Fruit fly (Drosophila melanogaster) whole organism, embryonic: ENCODE results near the gene CG4467.

Experiments used
- Antp ChIP-seq: fragments of 200-800 bp; sonication (Bioruptor generic); optimal IDR thresholded peaks from 3 replicates; lab custom pipeline; 2016; ENCODE audit warnings: missing biosample characterization, missing genetic modification characterization
- Atf3 ChIP-seq: fragments of 200-800 bp; sonication (Bioruptor generic); optimal IDR thresholded peaks from 3 replicates; lab custom pipeline; 2016; ENCODE audit warnings: missing biosample characterization, missing genetic modification characterization
- BEAF-32 ChIP-seq: fragments of 200-800 bp; sonication (Bioruptor generic); optimal IDR thresholded peaks from 3 replicates; lab custom pipeline; 2017; ENCODE audit warnings: missing biosample characterization, missing genetic modification characterization, mild to moderate bottlenecking, moderate library complexity, missing genetic modification reagents
- CG10565 ChIP-seq: fragments of 200-800 bp; sonication (Bioruptor generic); optimal IDR thresholded peaks from 3 replicates; lab custom pipeline; 2016; ENCODE audit warnings: missing biosample characterization, mild to moderate bottlenecking, missing genetic modification characterization
- CG11093 ChIP-seq: fragments of 200-800 bp; sonication (Bioruptor generic); IDR thresholded peaks from 3 replicates; pipeline ENCODE4 v1.3.6; 2022; ENCODE audit warnings: missing biosample characterization, missing genetic modification characterization
- CG12942 ChIP-seq: fragments of 200-800 bp; sonication (Bioruptor generic); optimal IDR thresholded peaks from 3 replicates; lab custom pipeline; 2016; ENCODE audit warnings: missing biosample characterization, missing genetic modification characterization
- CG14014 ChIP-seq: fragments of 200-800 bp; sonication (Bioruptor generic); IDR thresholded peaks from 2 replicates; pipeline ENCODE4 v1.3.6; 2022; ENCODE audit warnings: missing biosample characterization, missing genetic modification characterization
- CG14667 ChIP-seq: fragments of 200-800 bp; sonication (Bioruptor generic); IDR thresholded peaks from 2 replicates; pipeline ENCODE4 v1.3.6; 2022; ENCODE audit warnings: missing biosample characterization, missing genetic modification characterization
- CG14965 ChIP-seq: fragments of 200-800 bp; sonication (Bioruptor generic); optimal IDR thresholded peaks from 2 replicates; lab custom pipeline; 2016; ENCODE audit warnings: missing biosample characterization, missing genetic modification characterization, borderline replicate concordance
- CG15479 ChIP-seq: fragments of 200-800 bp; sonication (Bioruptor generic); optimal IDR thresholded peaks from 3 replicates; lab custom pipeline; 2019; ENCODE audit warnings: missing biosample characterization, mild to moderate bottlenecking, missing genetic modification characterization, moderate library complexity
- CG17359 ChIP-seq: fragments of 200-800 bp; sonication (Bioruptor generic); optimal IDR thresholded peaks from 3 replicates; lab custom pipeline; 2018; ENCODE audit warnings: missing biosample characterization, mild to moderate bottlenecking, missing genetic modification characterization, moderate library complexity
- CG2120 ChIP-seq: fragments of 200-800 bp; sonication (Bioruptor generic); optimal IDR thresholded peaks from 3 replicates; lab custom pipeline; 2016; ENCODE audit warnings: missing biosample characterization, missing genetic modification characterization
- CG32772 ChIP-seq: fragments of 200-800 bp; sonication (Bioruptor generic); IDR thresholded peaks from 2 replicates; pipeline ENCODE4 v1.3.6; 2022; ENCODE audit warnings: missing biosample characterization, missing genetic modification characterization
- CG5180 ChIP-seq: fragments of 200-800 bp; sonication (Bioruptor generic); optimal IDR thresholded peaks from 3 replicates; lab custom pipeline; 2017; ENCODE audit warnings: missing biosample characterization, missing genetic modification characterization, mild to moderate bottlenecking, moderate library complexity, missing genetic modification reagents
- CG6254 ChIP-seq: fragments of 200-800 bp; sonication (Bioruptor generic); optimal IDR thresholded peaks from 3 replicates; lab custom pipeline; 2017; ENCODE audit warnings: mild to moderate bottlenecking, missing biosample characterization, missing genetic modification reagents, missing genetic modification characterization
- CG6689 ChIP-seq: fragments of 200-800 bp; sonication (Bioruptor generic); IDR thresholded peaks from 2 replicates; pipeline ENCODE4 v1.3.6; 2022; ENCODE audit warnings: missing biosample characterization, missing genetic modification characterization
- CG7963 ChIP-seq: fragments of 200-800 bp; sonication (Bioruptor generic); IDR thresholded peaks from 3 replicates; pipeline ENCODE4 v1.3.6; 2022; ENCODE audit warnings: missing biosample characterization, missing genetic modification characterization; ENCODE audit not compliant: partially characterized antibody
- CG9797 ChIP-seq: fragments of 200-800 bp; sonication (Bioruptor generic); optimal IDR thresholded peaks from 3 replicates; lab custom pipeline; 2018; ENCODE audit warnings: missing biosample characterization, mild to moderate bottlenecking, missing genetic modification characterization
- CTCF ChIP-seq: fragments of 200-800 bp; sonication (Bioruptor generic); optimal IDR thresholded peaks from 2 replicates; lab custom pipeline; 2017; ENCODE audit warnings: missing biosample characterization, mild to moderate bottlenecking, missing genetic modification characterization, moderate library complexity
- Deaf1 ChIP-seq: fragments of 200-800 bp; optimal IDR thresholded peaks from 3 replicates; lab custom pipeline; 2019; ENCODE audit warnings: missing biosample characterization, mild to moderate bottlenecking, missing genetic modification characterization, moderate library complexity
- Doc2 ChIP-seq: fragments of 200-800 bp; sonication (Bioruptor generic); IDR thresholded peaks from 2 replicates; pipeline ENCODE4 v1.3.6; 2022; ENCODE audit warnings: missing biosample characterization, missing genetic modification characterization
- Drgx ChIP-seq: fragments of 200-800 bp; sonication (Bioruptor generic); IDR thresholded peaks from 2 replicates; pipeline ENCODE4 v1.3.6; 2022; ENCODE audit warnings: missing biosample characterization, missing genetic modification characterization
- Gug ChIP-seq: fragments of 200-800 bp; sonication (Bioruptor generic); IDR thresholded peaks from 4 replicates; pipeline ENCODE4 v1.3.6; 2022; ENCODE audit warnings: missing biosample characterization, missing genetic modification characterization
- H15 ChIP-seq: fragments of 200-800 bp; sonication (Bioruptor generic); IDR thresholded peaks from 3 replicates; pipeline ENCODE4 v1.3.6; 2022; ENCODE audit warnings: missing biosample characterization, missing genetic modification characterization
- Hey ChIP-seq: fragments of 200-800 bp; sonication (Bioruptor generic); optimal IDR thresholded peaks from 3 replicates; lab custom pipeline; 2018; ENCODE audit warnings: missing biosample characterization, mild to moderate bottlenecking, missing genetic modification characterization
- Hmx ChIP-seq: fragments of 200-800 bp; sonication (Bioruptor generic); optimal IDR thresholded peaks from 2 replicates; lab custom pipeline; 2016; ENCODE audit warnings: missing biosample characterization, missing genetic modification characterization
- Hsf ChIP-seq: fragments of 200-800 bp; sonication (Bioruptor generic); optimal IDR thresholded peaks from 3 replicates; lab custom pipeline; 2016; ENCODE audit warnings: missing biosample characterization, missing genetic modification characterization
- Lhr ChIP-seq: fragments of 200-800 bp; sonication (Bioruptor generic); optimal IDR thresholded peaks from 3 replicates; lab custom pipeline; 2017; ENCODE audit warnings: mild to moderate bottlenecking, missing biosample characterization, missing genetic modification reagents, missing genetic modification characterization
- Meics ChIP-seq: fragments of 200-800 bp; sonication (Bioruptor generic); optimal IDR thresholded peaks from 2 replicates; lab custom pipeline; 2017; ENCODE audit warnings: missing biosample characterization, mild to moderate bottlenecking, missing genetic modification characterization
- NC2β ChIP-seq: fragments of 200-800 bp; sonication (Bioruptor generic); optimal IDR thresholded peaks from 2 replicates; lab custom pipeline; 2016; ENCODE audit warnings: missing biosample characterization, missing genetic modification characterization
- PHDP ChIP-seq: fragments of 200-800 bp; sonication (Bioruptor generic); optimal IDR thresholded peaks from 3 replicates; lab custom pipeline; 2018; ENCODE audit warnings: missing biosample characterization, mild to moderate bottlenecking, missing genetic modification characterization, moderate library complexity
- Sry-δ ChIP-seq: fragments of 200-800 bp; sonication (Bioruptor generic); optimal IDR thresholded peaks from 2 replicates; lab custom pipeline; 2016; ENCODE audit warnings: missing biosample characterization, missing genetic modification characterization
- Vsx1 ChIP-seq: fragments of 200-800 bp; sonication (Bioruptor generic); optimal IDR thresholded peaks from 2 replicates; lab custom pipeline; 2017; ENCODE audit warnings: missing biosample characterization, mild to moderate bottlenecking, missing genetic modification characterization, missing genetic modification reagents
- Xrp1 ChIP-seq: fragments of 200-800 bp; sonication (Bioruptor generic); IDR thresholded peaks from 2 replicates; pipeline ENCODE4 v1.3.6; 2022; ENCODE audit warnings: missing biosample characterization, missing genetic modification characterization
- da ChIP-seq: fragments of 200-800 bp; sonication (Bioruptor generic); optimal IDR thresholded peaks from 2 replicates; lab custom pipeline; 2016; ENCODE audit warnings: missing biosample characterization, missing genetic modification characterization
- emc ChIP-seq: fragments of 200-800 bp; sonication (Bioruptor generic); optimal IDR thresholded peaks from 2 replicates; lab custom pipeline; 2016; ENCODE audit warnings: missing biosample characterization, missing genetic modification characterization
- ems ChIP-seq: fragments of 200-800 bp; sonication (Bioruptor generic); optimal IDR thresholded peaks from 3 replicates; lab custom pipeline; 2016; ENCODE audit warnings: missing biosample characterization, missing genetic modification characterization
- exex ChIP-seq: fragments of 200-800 bp; sonication (Bioruptor generic); optimal IDR thresholded peaks from 4 replicates; lab custom pipeline; 2018; ENCODE audit warnings: missing biosample characterization, mild to moderate bottlenecking, missing genetic modification characterization, moderate library complexity
- gcm2 ChIP-seq: fragments of 200-800 bp; sonication (Bioruptor generic); optimal IDR thresholded peaks from 2 replicates; lab custom pipeline; 2016; ENCODE audit warnings: missing biosample characterization, missing genetic modification characterization
- grn ChIP-seq: fragments of 200-800 bp; sonication (Bioruptor generic); optimal IDR thresholded peaks from 3 replicates; lab custom pipeline; 2017; ENCODE audit warnings: missing biosample characterization, missing genetic modification characterization
- gsb ChIP-seq: fragments of 200-800 bp; sonication (Bioruptor generic); IDR thresholded peaks from 2 replicates; pipeline ENCODE4 v1.3.6; 2022; ENCODE audit warnings: missing biosample characterization, missing genetic modification characterization
- ham ChIP-seq: fragments of 200-800 bp; sonication (Bioruptor generic); IDR thresholded peaks from 2 replicates; pipeline ENCODE4 v1.3.6; 2022; ENCODE audit warnings: missing biosample characterization, missing genetic modification characterization
- jing ChIP-seq: fragments of 200-800 bp; sonication (Bioruptor generic); optimal IDR thresholded peaks from 2 replicates; lab custom pipeline; 2018; ENCODE audit warnings: missing biosample characterization, mild to moderate bottlenecking, missing genetic modification characterization
- mld ChIP-seq: fragments of 200-800 bp; sonication (Bioruptor generic); IDR thresholded peaks from 3 replicates; pipeline ENCODE4 v1.3.6; 2022; ENCODE audit warnings: missing biosample characterization, missing genetic modification characterization; ENCODE audit not compliant: partially characterized antibody
- nau ChIP-seq: fragments of 200-800 bp; sonication (Bioruptor generic); optimal IDR thresholded peaks from 3 replicates; lab custom pipeline; 2017; ENCODE audit warnings: missing biosample characterization, mild to moderate bottlenecking, missing genetic modification characterization, missing genetic modification reagents
- ranshi ChIP-seq: fragments of 200-800 bp; sonication (Bioruptor generic); IDR thresholded peaks from 2 replicates; pipeline ENCODE4 v1.3.6; 2022; ENCODE audit warnings: missing biosample characterization, missing genetic modification characterization
- run ChIP-seq: fragments of 200-800 bp; sonication (Bioruptor generic); optimal IDR thresholded peaks from 3 replicates; lab custom pipeline; 2018; ENCODE audit warnings: missing biosample characterization, mild to moderate bottlenecking, missing genetic modification characterization
- sim ChIP-seq: fragments of 200-800 bp; sonication (Bioruptor generic); IDR thresholded peaks from 2 replicates; pipeline ENCODE4 v1.3.6; 2022; ENCODE audit warnings: missing biosample characterization, missing genetic modification characterization
- slp2 ChIP-seq: fragments of 200-800 bp; sonication (Bioruptor generic); optimal IDR thresholded peaks from 2 replicates; lab custom pipeline; 2016; ENCODE audit warnings: missing biosample characterization, missing genetic modification characterization
- vfl ChIP-seq: fragments of 200-800 bp; sonication (Bioruptor generic); optimal IDR thresholded peaks from 2 replicates; lab custom pipeline; 2016; ENCODE audit warnings: missing biosample characterization, missing genetic modification characterization
- wdn ChIP-seq: fragments of 200-800 bp; sonication (Bioruptor generic); IDR thresholded peaks from 2 replicates; pipeline ENCODE4 v1.3.6; 2022; ENCODE audit warnings: missing biosample characterization, missing genetic modification characterization
- yki ChIP-seq: fragments of >200 bp; optimal IDR thresholded peaks from 3 replicates; lab custom pipeline; 2018

The CG4467 gene

dm6 chr3R:23251256-23251655 is 2.6 kb upstream of the CG4467 start, which contains the start of the genes Rad60 and EloA (continued):
- peak; percentile 38 for TF ChIP-seq CG14965 (GFP tag; lab: Kevin White, UChicago)
- no peak for TF ChIP-seq yki (lab: Kevin White, UChicago)
- TF ChIP-seq Doc2 (GFP tag; lab: Robert Waterston, UW), result no peak
- peak; percentile 81 for TF ChIP-seq NC2β (GFP tag; lab: Kevin White, UChicago)
- TF ChIP-seq Hey (tag; lab: Kevin White, UChicago), result no peak
- TF ChIP-seq ems (GFP tag; lab: Kevin White, UChicago), result peak; percentile 83
- TF ChIP-seq Vsx1 (GFP tag; lab: Kevin White, UChicago), result no peak
- TF ChIP-seq exex (tag; lab: Kevin White, UChicago), result peak; percentile 33
- TF ChIP-seq Hmx (GFP tag; lab: Kevin White, UChicago), result peak; percentile 20
- no peak for TF ChIP-seq CG10565
- peak; percentile 70 for TF ChIP-seq vfl (GFP tag; lab: Kevin White, UChicago)
- TF ChIP-seq CG6254 (GFP tag; lab: Kevin White, UChicago), result no peak
- peak; percentile 41 for TF ChIP-seq Deaf1 (tag; lab: Kevin White, UChicago)
- peak; percentile 60 for TF ChIP-seq CG17359 (tag; lab: Kevin White, UChicago)
- no peak for TF ChIP-seq run (tag; lab: Kevin White, UChicago)
- TF ChIP-seq slp2 (GFP tag; lab: Kevin White, UChicago), result peak; percentile 84
- peak; percentile 82 for TF ChIP-seq CG12942 (GFP tag; lab: Kevin White, UChicago)
- no peak for TF ChIP-seq CG5180 (GFP tag; lab: Kevin White, UChicago)
- TF ChIP-seq H15 (GFP tag; lab: Robert Waterston, UW), result peak; percentile 33; the same call in 1 of the 3 replicates
- TF ChIP-seq CG6689 (GFP tag; lab: Robert Waterston, UW), result peak; percentile 68
- no peak for TF ChIP-seq gsb (GFP tag; lab: Robert Waterston, UW)
- peak; percentile 46 for TF ChIP-seq CG14014 (GFP tag; lab: Robert Waterston, UW)
- TF ChIP-seq CG15479, result no peak
- TF ChIP-seq Sry-δ (GFP tag; lab: Kevin White, UChicago), result peak; percentile 84
- no peak for TF ChIP-seq ham (GFP tag; lab: Robert Waterston, UW)
- TF ChIP-seq ranshi, result peak; percentile 49; the same call in 1 of the 2 replicates
- peak; percentile 51 for TF ChIP-seq da (GFP tag; lab: Kevin White, UChicago)
- TF ChIP-seq jing (GFP tag; lab: Kevin White, UChicago), result peak; percentile 19
- TF ChIP-seq Hsf (GFP tag; lab: Kevin White, UChicago), result peak; percentile 85
- TF ChIP-seq CG9797 (GFP tag; lab: Kevin White, UChicago), result peak; percentile 51
- TF ChIP-seq Lhr (GFP tag; lab: Kevin White, UChicago), result peak; percentile 67
- TF ChIP-seq gcm2 (GFP tag; lab: Kevin White, UChicago), result peak; percentile 71
- peak; percentile 71 for TF ChIP-seq PHDP (tag; lab: Kevin White, UChicago)
- TF ChIP-seq CTCF (GFP tag; lab: Kevin White, UChicago), result peak; percentile 33
- peak; percentile 90 for TF ChIP-seq CG2120 (GFP tag; lab: Kevin White, UChicago)
- TF ChIP-seq Gug (GFP tag; lab: Robert Waterston, UW), result peak; percentile 59
- TF ChIP-seq CG7963 (GFP tag; lab: Robert Waterston, UW), result 0 out of 3 replicates have a peak, but pooled peaks have one; percentile 52
- no peak for TF ChIP-seq wdn
- TF ChIP-seq CG32772 (GFP tag; lab: Robert Waterston, UW), result peak; percentile 40; the same call in 1 of the 2 replicates
- peak; percentile 80 for TF ChIP-seq nau
- TF ChIP-seq BEAF-32 (GFP tag; lab: Kevin White, UChicago), result peak; percentile 63
- TF ChIP-seq Atf3 (GFP tag; lab: Kevin White, UChicago), result peak; percentile 82
- TF ChIP-seq grn, result peak; percentile 36
- no peak for TF ChIP-seq sim
- peak; percentile 55 for TF ChIP-seq Meics (GFP tag; lab: Kevin White, UChicago)
- peak; percentile 67 for TF ChIP-seq emc (GFP tag; lab: Kevin White, UChicago)
- no peak for TF ChIP-seq mld (GFP tag; lab: Robert Waterston, UW)
- TF ChIP-seq CG14667 (GFP tag; lab: Robert Waterston, UW), result no peak
- peak; percentile 60 for TF ChIP-seq Drgx
- TF ChIP-seq Xrp1 (GFP tag; lab: Robert Waterston, UW), result peak; percentile 76
- peak; percentile 91 for TF ChIP-seq Antp
- 0 out of 3 replicates have a peak, but pooled peaks have one; percentile 14 for TF ChIP-seq CG11093 (GFP tag; lab: Robert Waterston, UW)
